Worm (Caenorhabditis elegans) whole organism, L2 larva: ENCODE results near the gene tag-276.

Experiments used
- C34F6.9 ChIP-seq: fragments of 150-350 bp; optimal IDR thresholded peaks from 2 replicates; lab custom pipeline; 2014; ENCODE audit warnings: missing biosample characterization, missing genetic modification characterization
- F13H6.1 ChIP-seq: sonication (generic microtip); optimal IDR thresholded peaks from 2 replicates; lab custom pipeline; 2016; ENCODE audit warnings: missing genetic modification characterization, missing compliant biosample characterization
- R02D3.7 ChIP-seq: fragments of 150-350 bp; optimal IDR thresholded peaks from 2 replicates; lab custom pipeline; 2014; ENCODE audit warnings: missing biosample characterization, missing genetic modification characterization
- Y55F3AM.14 ChIP-seq: fragments of 200-800 bp; sonication (Bioruptor generic); optimal IDR thresholded peaks from 2 replicates; lab custom pipeline; 2018; ENCODE audit warnings: mild to moderate bottlenecking, missing genetic modification characterization, missing compliant biosample characterization
- ZK546.5 ChIP-seq: sonication (generic microtip); optimal IDR thresholded peaks from 2 replicates; lab custom pipeline; 2017; ENCODE audit warnings: missing biosample characterization, missing genetic modification characterization
- alr-1 ChIP-seq: fragments of 150-350 bp; optimal IDR thresholded peaks from 2 replicates; lab custom pipeline; 2014; ENCODE audit warnings: missing biosample characterization, missing genetic modification characterization
- aly-2 ChIP-seq: fragments of 150-350 bp; optimal IDR thresholded peaks from 2 replicates; lab custom pipeline; 2014; ENCODE audit warnings: missing biosample characterization, missing genetic modification characterization
- ama-1 ChIP-seq: fragments of 150-350 bp; optimal IDR thresholded peaks from 2 replicates; lab custom pipeline; 2018; ENCODE audit warnings: inconsistent platforms
- blmp-1 ChIP-seq: sonication (generic microtip); optimal IDR thresholded peaks from 2 replicates; lab custom pipeline; 2017; ENCODE audit warnings: missing genetic modification characterization, mild to moderate bottlenecking, missing compliant biosample characterization, antibody characterized with exemption, moderate library complexity; ENCODE audit not compliant: insufficient read depth
- ceh-82 ChIP-seq: fragments of 150-350 bp; optimal IDR thresholded peaks from 2 replicates; lab custom pipeline; 2014; ENCODE audit warnings: missing biosample characterization, missing genetic modification characterization
- crh-2 ChIP-seq: sonication (generic microtip); optimal IDR thresholded peaks from 2 replicates; lab custom pipeline; 2017; ENCODE audit warnings: missing biosample characterization, missing genetic modification characterization
- dmd-4 ChIP-seq: sonication (generic microtip); optimal IDR thresholded peaks from 2 replicates; lab custom pipeline; 2017; ENCODE audit warnings: missing biosample characterization, missing genetic modification characterization
- egl-27 ChIP-seq: sonication (generic microtip); optimal IDR thresholded peaks from 3 replicates; lab custom pipeline; 2017; ENCODE audit warnings: missing biosample characterization, missing genetic modification reagents, missing genetic modification characterization
- fos-1 ChIP-seq: fragments of 150-350 bp; optimal IDR thresholded peaks from 2 replicates; lab custom pipeline; 2014; ENCODE audit warnings: missing biosample characterization, missing genetic modification characterization
- gmeb-1 ChIP-seq: fragments of 150-350 bp; optimal IDR thresholded peaks from 2 replicates; lab custom pipeline; 2014; ENCODE audit warnings: missing biosample characterization, missing genetic modification characterization
- lin-11 ChIP-seq: fragments of 150-350 bp; sonication (generic microtip); optimal IDR thresholded peaks from 2 replicates; lab custom pipeline; 2014; ENCODE audit warnings: missing biosample characterization, missing genetic modification characterization, inconsistent platforms, mixed read lengths
- lin-13 ChIP-seq: fragments of 150-350 bp; optimal IDR thresholded peaks from 2 replicates; lab custom pipeline; 2014; ENCODE audit warnings: missing biosample characterization, missing genetic modification reagents, missing genetic modification characterization
- lin-39 ChIP-seq: fragments of 150-350 bp; optimal IDR thresholded peaks from 2 replicates; lab custom pipeline; 2014; ENCODE audit warnings: missing biosample characterization, missing genetic modification reagents, missing genetic modification characterization
- lsy-2 ChIP-seq, 2 experiments: fragments of 150-350 bp in 1 of 2; sonication (generic microtip) in 1 of 2; optimal IDR thresholded peaks; 2 replicates each; lab custom pipeline; 2014 to 2017; ENCODE audit warnings: missing biosample characterization in 2 of 2, missing genetic modification characterization in 2 of 2
- mab-5 ChIP-seq: fragments of 150-350 bp; optimal IDR thresholded peaks from 2 replicates; lab custom pipeline; 2014; ENCODE audit warnings: missing biosample characterization, missing genetic modification characterization
- mbf-1 ChIP-seq: sonication (generic microtip); optimal IDR thresholded peaks from 2 replicates; lab custom pipeline; 2017; ENCODE audit warnings: missing biosample characterization, missing genetic modification characterization
- mdl-1 ChIP-seq, 2 experiments: fragments of 150-350 bp in 1 of 2; sonication (generic microtip) in 1 of 2; optimal IDR thresholded peaks; 2 replicates each; lab custom pipeline; 2017; ENCODE audit warnings: missing biosample characterization in 2 of 2, missing genetic modification characterization in 2 of 2
- nhr-11 ChIP-seq: fragments of 150-350 bp; optimal IDR thresholded peaks from 2 replicates; lab custom pipeline; 2014; ENCODE audit warnings: missing biosample characterization, missing genetic modification characterization
- nhr-12 ChIP-seq: fragments of 150-350 bp; optimal IDR thresholded peaks from 2 replicates; lab custom pipeline; 2014; ENCODE audit warnings: missing biosample characterization, missing genetic modification characterization
- nhr-129 ChIP-seq: fragments of 150-350 bp; optimal IDR thresholded peaks from 2 replicates; lab custom pipeline; 2014; ENCODE audit warnings: missing biosample characterization, missing genetic modification characterization
- nhr-21 ChIP-seq: fragments of 150-350 bp; optimal IDR thresholded peaks from 2 replicates; lab custom pipeline; 2014; ENCODE audit warnings: missing biosample characterization, missing genetic modification characterization
- nhr-25 ChIP-seq: fragments of 150-350 bp; sonication (generic microtip); optimal IDR thresholded peaks from 3 replicates; lab custom pipeline; 2014; ENCODE audit warnings: missing biosample characterization, missing genetic modification characterization
- nhr-6 ChIP-seq: fragments of 150-350 bp; optimal IDR thresholded peaks from 2 replicates; lab custom pipeline; 2014; ENCODE audit warnings: missing biosample characterization, missing genetic modification characterization
- nhr-77 ChIP-seq: fragments of 150-350 bp; optimal IDR thresholded peaks from 2 replicates; lab custom pipeline; 2014; ENCODE audit warnings: missing biosample characterization, missing genetic modification characterization
- sem-4 ChIP-seq: fragments of 150-350 bp; optimal IDR thresholded peaks from 2 replicates; lab custom pipeline; 2014; ENCODE audit warnings: missing biosample characterization, missing genetic modification reagents, missing genetic modification characterization
- skn-1 ChIP-seq: sonication (generic microtip); optimal IDR thresholded peaks from 2 replicates; lab custom pipeline; 2017; ENCODE audit warnings: missing biosample characterization, missing genetic modification characterization
- sma-3 ChIP-seq: sonication (generic microtip); optimal IDR thresholded peaks from 2 replicates; lab custom pipeline; 2016; ENCODE audit warnings: missing genetic modification reagents, missing genetic modification characterization, missing compliant biosample characterization
- sma-9 ChIP-seq, 2 experiments: fragments of 150-350 bp in 1 of 2; sonication (generic microtip) in 1 of 2; optimal IDR thresholded peaks; 2 replicates each; lab custom pipeline; 2014 to 2016; ENCODE audit warnings: missing genetic modification characterization in 2 of 2, mild to moderate bottlenecking in 1 of 2, missing biosample characterization in 1 of 2, missing compliant biosample characterization in 1 of 2, missing genetic modification reagents in 1 of 2, moderate library complexity in 1 of 2
- snpc-4 ChIP-seq: fragments of 150-350 bp; optimal IDR thresholded peaks from 2 replicates; lab custom pipeline; 2014; ENCODE audit warnings: missing biosample characterization, missing genetic modification characterization
- unc-55 ChIP-seq: fragments of 150-350 bp; sonication (generic microtip); optimal IDR thresholded peaks from 3 replicates; lab custom pipeline; 2014; ENCODE audit warnings: missing biosample characterization, missing genetic modification reagents, missing genetic modification characterization
- unc-62 ChIP-seq: fragments of 150-350 bp; optimal IDR thresholded peaks from 2 replicates; lab custom pipeline; 2014; ENCODE audit warnings: missing biosample characterization, missing genetic modification reagents, missing genetic modification characterization
- ztf-11 ChIP-seq: sonication (generic microtip); optimal IDR thresholded peaks from 2 replicates; lab custom pipeline; 2017; ENCODE audit warnings: missing biosample characterization, missing genetic modification characterization
- ztf-4 ChIP-seq: fragments of 150-350 bp; optimal IDR thresholded peaks from 2 replicates; lab custom pipeline; 2014; ENCODE audit warnings: missing biosample characterization, missing genetic modification characterization

Gene tag-276

ce11 chrII:12239449-12239848 lies 9.5 kb downstream of the tag-276 start (continued):
- TF ChIP-seq lin-13 (GFP tag; lab: Kevin White, UChicago) (no peak), ztf-11 (tag; lab: Kevin White, UChicago) (no peak), sma-3 (GFP tag; lab: Kevin White, UChicago) (no peak), gmeb-1 (no peak), ama-1 (no peak), unc-55 (GFP tag; lab: Kevin White, UChicago) (no peak), sma-9 (GFP tag; optimal IDR thresholded peaks at IDR 0.05; lab: Kevin White, UChicago) (no peak), sma-9 (tag; optimal IDR thresholded peaks at IDR 0.05; lab: Kevin White, UChicago) (no peak), nhr-25 (tag; lab: Kevin White, UChicago) (peak; percentile 84), nhr-77 (no peak), nhr-12 (no peak), mdl-1 (tag; optimal IDR thresholded peaks at IDR 0.05; lab: Kevin White, UChicago) (no peak)
- TF ChIP-seq, all 48 proteins: peak for 8

ce11 chrII:12237555-12237954 lies 11.4 kb downstream of the tag-276 start:
- TF ChIP-seq ceh-82 (tag; lab: Kevin White, UChicago) (no peak), sma-3 (GFP tag; lab: Kevin White, UChicago) (no peak), skn-1 (tag; lab: Kevin White, UChicago) (no peak), fos-1 (tag; lab: Kevin White, UChicago) (peak; percentile 52), ZK546.5 (tag; lab: Kevin White, UChicago) (no peak), nhr-21 (tag; lab: Kevin White, UChicago) (peak; percentile 26), unc-55 (GFP tag; lab: Kevin White, UChicago) (no peak), R02D3.7 (no peak), egl-27 (tag; lab: Kevin White, UChicago) (peak; percentile 26), alr-1 (tag; lab: Kevin White, UChicago) (no peak), nhr-25 (tag; lab: Kevin White, UChicago) (peak; percentile 46), lsy-2 (tag; optimal IDR thresholded peaks at IDR 0.05; lab: Kevin White, UChicago) (peak in 1 of 2 experiments; percentile 67)

ce11 chrII:12228005-12228404 lies 20.9 kb downstream of the tag-276 start, which contains the start of gene sinh-1:
Gene sinh-1, plus strand, starts transcription at chrII:12228305.
- TF ChIP-seq unc-62 (no peak), sma-3 (GFP tag; lab: Kevin White, UChicago) (no peak), mab-5 (tag; lab: Kevin White, UChicago) (no peak), nhr-77 (no peak), aly-2 (no peak), mdl-1 (tag; optimal IDR thresholded peaks at IDR 0.05; lab: Kevin White, UChicago) (no peak), nhr-25 (tag; lab: Kevin White, UChicago) (no peak), dmd-4 (tag; lab: Kevin White, UChicago) (no peak), egl-27 (tag; lab: Kevin White, UChicago) (no peak)

- no peak for TF ChIP-seq sma-3 (GFP tag; lab: Kevin White, UChicago)
- TF ChIP-seq ztf-4 (tag; lab: Kevin White, UChicago) = no peak
- no peak for TF ChIP-seq lin-13 (GFP tag; lab: Kevin White, UChicago)
- TF ChIP-seq skn-1 (tag; lab: Kevin White, UChicago) = no peak
- no peak for TF ChIP-seq ZK546.5 (tag; lab: Kevin White, UChicago)
- no peak for TF ChIP-seq nhr-11 (tag; lab: Kevin White, UChicago)
- no peak for TF ChIP-seq mbf-1 (tag; lab: Kevin White, UChicago)
- no peak for TF ChIP-seq lin-11 (tag; lab: Kevin White, UChicago)
- no peak for TF ChIP-seq alr-1 (tag; lab: Kevin White, UChicago)
- TF ChIP-seq gmeb-1 = no peak
- no peak for TF ChIP-seq unc-55 (GFP tag; lab: Kevin White, UChicago)
- TF ChIP-seq lsy-2 (tag; optimal IDR thresholded peaks at IDR 0.05; lab: Kevin White, UChicago) = no peak
- TF ChIP-seq nhr-21 (tag; lab: Kevin White, UChicago) = no peak
- TF ChIP-seq unc-62 = no peak
- no peak for TF ChIP-seq dmd-4 (tag; lab: Kevin White, UChicago)
- TF ChIP-seq mdl-1 (tag; optimal IDR thresholded peaks at IDR 0.05; lab: Kevin White, UChicago) = no peak
- no peak for TF ChIP-seq crh-2 (tag; lab: Kevin White, UChicago)
- no peak for TF ChIP-seq snpc-4 (tag; lab: Kevin White, UChicago)
- TF ChIP-seq nhr-77 = no peak
These were observed 22.8 kb downstream of the tag-276 start for ce11 chrII:12226192-12226591.

- TF ChIP-seq nhr-6 (no peak), aly-2 (no peak), ztf-4 (tag; lab: Kevin White, UChicago) (no peak), sem-4 (tag; lab: Kevin White, UChicago) (no peak), mdl-1 (tag; optimal IDR thresholded peaks at IDR 0.05; lab: Kevin White, UChicago) (no peak), mbf-1 (tag; lab: Kevin White, UChicago) (no peak), blmp-1 (no peak), egl-27 (tag; lab: Kevin White, UChicago) (no peak), sma-3 (GFP tag; lab: Kevin White, UChicago) (no peak), lin-39 (tag; lab: Kevin White, UChicago) (no peak), gmeb-1 (no peak), nhr-77 (no peak), sma-9 (GFP tag; optimal IDR thresholded peaks at IDR 0.05; lab: Kevin White, UChicago) (no peak), sma-9 (tag; optimal IDR thresholded peaks at IDR 0.05; lab: Kevin White, UChicago) (no peak), C34F6.9 (peak; percentile 44), snpc-4 (tag; lab: Kevin White, UChicago) (no peak), F13H6.1 (tag; lab: Kevin White, UChicago) (no peak), nhr-12 (no peak), nhr-129 (tag; lab: Kevin White, UChicago) (peak; percentile 23), fos-1 (tag; lab: Kevin White, UChicago) (peak; percentile 18), nhr-21 (tag; lab: Kevin White, UChicago) (no peak), Y55F3AM.14 (no peak), nhr-25 (tag; lab: Kevin White, UChicago) (no peak), lin-11 (tag; lab: Kevin White, UChicago) (no peak), crh-2 (tag; lab: Kevin White, UChicago) (no peak), lsy-2 (tag; optimal IDR thresholded peaks at IDR 0.05; lab: Kevin White, UChicago) (peak in 1 of 2 experiments; percentile 55), unc-55 (GFP tag; lab: Kevin White, UChicago) (peak; percentile 65), mab-5 (tag; lab: Kevin White, UChicago) (no peak)
These were observed 24.0 kb downstream of the tag-276 start, which contains the start of the genes pqn-87 and rsr-2 for ce11 chrII:12224916-12225406. Gene pqn-87, minus strand, starts transcription at chrII:12225086. Gene rsr-2, plus strand, starts transcription at chrII:12225356.
